Fruit fly (Drosophila melanogaster) whole organism, adult: ENCODE measurements around the gene CG6051.

Source experiments
- CG12768 ChIP-seq: fragments of 200-800 bp; sonication (Bioruptor generic); optimal IDR thresholded peaks from 2 replicates; lab custom pipeline; 2017; ENCODE audit warnings: missing biosample characterization, missing genetic modification characterization, mild to moderate bottlenecking, moderate library complexity, missing genetic modification reagents
- CG1620 ChIP-seq: fragments of 200-800 bp; sonication (Bioruptor generic); optimal IDR thresholded peaks from 2 replicates; lab custom pipeline; 2016; ENCODE audit warnings: missing biosample characterization, missing genetic modification characterization
- CG33017 ChIP-seq: fragments of 200-800 bp; sonication (Bioruptor generic); optimal IDR thresholded peaks from 2 replicates; lab custom pipeline; 2018; ENCODE audit warnings: missing biosample characterization, mild to moderate bottlenecking, missing genetic modification characterization, moderate library complexity
- CG5204 ChIP-seq: fragments of 200-800 bp; sonication (Bioruptor generic); optimal IDR thresholded peaks from 2 replicates; lab custom pipeline; 2016; ENCODE audit warnings: missing biosample characterization, missing genetic modification characterization
- CG7101 ChIP-seq: fragments of 200-800 bp; sonication (Bioruptor generic); optimal IDR thresholded peaks from 2 replicates; lab custom pipeline; 2018; ENCODE audit warnings: missing biosample characterization, mild to moderate bottlenecking, missing genetic modification characterization, moderate library complexity
- Clk ChIP-seq: fragments of 200-800 bp; sonication (Bioruptor generic); optimal IDR thresholded peaks from 2 replicates; lab custom pipeline; 2017; ENCODE audit warnings: missing biosample characterization, missing genetic modification characterization
- Hr96 ChIP-seq: fragments of 200-800 bp; sonication (Bioruptor generic); optimal IDR thresholded peaks from 2 replicates; lab custom pipeline; 2016; ENCODE audit warnings: missing biosample characterization, missing genetic modification characterization
- cic ChIP-seq: fragments of 200-800 bp; sonication (Bioruptor generic); optimal IDR thresholded peaks from 2 replicates; lab custom pipeline; 2017; ENCODE audit warnings: missing biosample characterization, mild to moderate bottlenecking, missing genetic modification characterization, moderate library complexity
- kay ChIP-seq: fragments of 200-800 bp; sonication (Bioruptor generic); peaks from one replicate; lab custom pipeline; 2016; ENCODE audit warnings: missing biosample characterization, missing genetic modification characterization, borderline replicate concordance
- pad ChIP-seq: fragments of 200-800 bp; sonication (Bioruptor generic); optimal IDR thresholded peaks from 3 replicates; lab custom pipeline; 2017; ENCODE audit warnings: missing biosample characterization, missing genetic modification characterization, mild to moderate bottlenecking, moderate library complexity, missing genetic modification reagents
- tj ChIP-seq: fragments of 200-800 bp; sonication (Bioruptor generic); optimal IDR thresholded peaks from 3 replicates; lab custom pipeline; 2017; ENCODE audit warnings: missing biosample characterization, mild to moderate bottlenecking, missing genetic modification characterization, moderate library complexity
- toe ChIP-seq: fragments of 200-800 bp; sonication (Bioruptor generic); optimal IDR thresholded peaks from 2 replicates; lab custom pipeline; 2016; ENCODE audit warnings: missing biosample characterization, missing genetic modification characterization

DNA sequence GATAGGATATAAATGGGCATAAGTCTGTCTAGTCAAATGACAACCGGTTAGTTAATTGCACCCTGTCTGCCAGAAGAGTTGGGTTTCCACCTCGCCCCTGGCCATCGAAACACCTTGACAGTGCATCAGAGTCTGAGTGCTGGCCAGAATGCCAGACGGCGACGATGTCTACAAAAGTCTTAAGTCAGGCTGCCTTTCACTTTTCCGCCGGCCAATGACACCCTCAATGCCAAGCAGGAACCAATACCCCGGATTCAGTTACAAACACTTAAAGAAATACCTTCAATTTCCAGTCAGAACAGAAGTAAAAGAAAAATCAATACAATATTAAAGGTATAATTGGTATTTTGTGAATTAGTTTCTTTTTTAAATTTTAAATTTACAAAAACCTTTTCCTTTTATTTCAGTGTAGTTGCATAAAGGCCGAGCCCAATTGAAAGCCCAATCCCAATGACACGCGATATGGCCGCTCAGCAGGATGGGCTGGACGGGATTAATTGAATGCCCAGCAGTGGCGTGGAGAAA lies 66.3 kb downstream of the CG6051 start:
- TF ChIP-seq cic (GFP tag; lab: Kevin White, UChicago) (no peak), pad (GFP tag; lab: Kevin White, UChicago) (no peak), CG5204 (no peak), kay (no peak), CG12768 (GFP tag; lab: Kevin White, UChicago) (no peak), Clk (GFP tag; lab: Kevin White, UChicago) (no peak), CG1620 (GFP tag; lab: Kevin White, UChicago) (no peak), Hr96 (no peak), toe (GFP tag; lab: Kevin White, UChicago) (no peak), CG33017 (tag; lab: Kevin White, UChicago) (no peak), CG7101 (no peak), tj (no peak)
